Worm (Caenorhabditis elegans) whole organism, L2 larva: ENCODE measurements around the gene nspe-6.
A peak's percentile ranks its signal among the peaks of the same experiment; 100 is the strongest.

Experiments used
- C34F6.9 ChIP-seq: fragments of 150-350 bp; optimal IDR thresholded peaks from 2 replicates; lab custom pipeline; 2014; ENCODE audit warnings: missing biosample characterization, missing genetic modification characterization
- F13H6.1 ChIP-seq: sonication (generic microtip); optimal IDR thresholded peaks from 2 replicates; lab custom pipeline; 2016; ENCODE audit warnings: missing genetic modification characterization, missing compliant biosample characterization
- R02D3.7 ChIP-seq: fragments of 150-350 bp; optimal IDR thresholded peaks from 2 replicates; lab custom pipeline; 2014; ENCODE audit warnings: missing biosample characterization, missing genetic modification characterization
- Y55F3AM.14 ChIP-seq: fragments of 200-800 bp; sonication (Bioruptor generic); optimal IDR thresholded peaks from 2 replicates; lab custom pipeline; 2018; ENCODE audit warnings: mild to moderate bottlenecking, missing genetic modification characterization, missing compliant biosample characterization
- alr-1 ChIP-seq: fragments of 150-350 bp; optimal IDR thresholded peaks from 2 replicates; lab custom pipeline; 2014; ENCODE audit warnings: missing biosample characterization, missing genetic modification characterization
- blmp-1 ChIP-seq: sonication (generic microtip); optimal IDR thresholded peaks from 2 replicates; lab custom pipeline; 2017; ENCODE audit warnings: missing genetic modification characterization, mild to moderate bottlenecking, missing compliant biosample characterization, antibody characterized with exemption, moderate library complexity; ENCODE audit not compliant: insufficient read depth
- crh-2 ChIP-seq: sonication (generic microtip); optimal IDR thresholded peaks from 2 replicates; lab custom pipeline; 2017; ENCODE audit warnings: missing biosample characterization, missing genetic modification characterization
- dmd-4 ChIP-seq: sonication (generic microtip); optimal IDR thresholded peaks from 2 replicates; lab custom pipeline; 2017; ENCODE audit warnings: missing biosample characterization, missing genetic modification characterization
- elt-1 ChIP-seq: fragments of 150-350 bp; optimal IDR thresholded peaks from 2 replicates; lab custom pipeline; 2014; ENCODE audit warnings: missing biosample characterization, missing genetic modification characterization
- elt-3 ChIP-seq: sonication (generic microtip); optimal IDR thresholded peaks from 2 replicates; lab custom pipeline; 2017; ENCODE audit warnings: missing biosample characterization, missing genetic modification characterization
- fos-1 ChIP-seq: fragments of 150-350 bp; optimal IDR thresholded peaks from 2 replicates; lab custom pipeline; 2014; ENCODE audit warnings: missing biosample characterization, missing genetic modification characterization
- lin-11 ChIP-seq: fragments of 150-350 bp; sonication (generic microtip); optimal IDR thresholded peaks from 2 replicates; lab custom pipeline; 2014; ENCODE audit warnings: missing biosample characterization, missing genetic modification characterization, inconsistent platforms, mixed read lengths
- lin-13 ChIP-seq: fragments of 150-350 bp; optimal IDR thresholded peaks from 2 replicates; lab custom pipeline; 2014; ENCODE audit warnings: missing biosample characterization, missing genetic modification reagents, missing genetic modification characterization
- lin-39 ChIP-seq: fragments of 150-350 bp; optimal IDR thresholded peaks from 2 replicates; lab custom pipeline; 2014; ENCODE audit warnings: missing biosample characterization, missing genetic modification reagents, missing genetic modification characterization
- lsy-2 ChIP-seq, 2 experiments: fragments of 150-350 bp in 1 of 2; sonication (generic microtip) in 1 of 2; optimal IDR thresholded peaks; 2 replicates each; lab custom pipeline; 2014 to 2017; ENCODE audit warnings: missing biosample characterization in 2 of 2, missing genetic modification characterization in 2 of 2
- mab-5 ChIP-seq: fragments of 150-350 bp; optimal IDR thresholded peaks from 2 replicates; lab custom pipeline; 2014; ENCODE audit warnings: missing biosample characterization, missing genetic modification characterization
- mdl-1 ChIP-seq, 2 experiments: fragments of 150-350 bp in 1 of 2; sonication (generic microtip) in 1 of 2; optimal IDR thresholded peaks; 2 replicates each; lab custom pipeline; 2017; ENCODE audit warnings: missing biosample characterization in 2 of 2, missing genetic modification characterization in 2 of 2
- nhr-10 ChIP-seq: sonication (generic microtip); optimal IDR thresholded peaks from 2 replicates; lab custom pipeline; 2017; ENCODE audit warnings: missing biosample characterization, missing genetic modification characterization
- nhr-11 ChIP-seq: fragments of 150-350 bp; optimal IDR thresholded peaks from 2 replicates; lab custom pipeline; 2014; ENCODE audit warnings: missing biosample characterization, missing genetic modification characterization
- nhr-129 ChIP-seq: fragments of 150-350 bp; optimal IDR thresholded peaks from 2 replicates; lab custom pipeline; 2014; ENCODE audit warnings: missing biosample characterization, missing genetic modification characterization
- nhr-21 ChIP-seq: fragments of 150-350 bp; optimal IDR thresholded peaks from 2 replicates; lab custom pipeline; 2014; ENCODE audit warnings: missing biosample characterization, missing genetic modification characterization
- nhr-23 ChIP-seq: fragments of 150-350 bp; optimal IDR thresholded peaks from 2 replicates; lab custom pipeline; 2014; ENCODE audit warnings: missing biosample characterization, missing genetic modification reagents, missing genetic modification characterization
- nhr-25 ChIP-seq: fragments of 150-350 bp; sonication (generic microtip); optimal IDR thresholded peaks from 3 replicates; lab custom pipeline; 2014; ENCODE audit warnings: missing biosample characterization, missing genetic modification characterization
- nhr-6 ChIP-seq: fragments of 150-350 bp; optimal IDR thresholded peaks from 2 replicates; lab custom pipeline; 2014; ENCODE audit warnings: missing biosample characterization, missing genetic modification characterization
- nhr-77 ChIP-seq: fragments of 150-350 bp; optimal IDR thresholded peaks from 2 replicates; lab custom pipeline; 2014; ENCODE audit warnings: missing biosample characterization, missing genetic modification characterization
- peb-1 ChIP-seq: fragments of 150-350 bp; optimal IDR thresholded peaks from 2 replicates; lab custom pipeline; 2014; ENCODE audit warnings: missing biosample characterization, missing genetic modification characterization
- sem-4 ChIP-seq: fragments of 150-350 bp; optimal IDR thresholded peaks from 2 replicates; lab custom pipeline; 2014; ENCODE audit warnings: missing biosample characterization, missing genetic modification reagents, missing genetic modification characterization
- skn-1 ChIP-seq: sonication (generic microtip); optimal IDR thresholded peaks from 2 replicates; lab custom pipeline; 2017; ENCODE audit warnings: missing biosample characterization, missing genetic modification characterization
- sma-3 ChIP-seq: sonication (generic microtip); optimal IDR thresholded peaks from 2 replicates; lab custom pipeline; 2016; ENCODE audit warnings: missing genetic modification reagents, missing genetic modification characterization, missing compliant biosample characterization
- sma-9 ChIP-seq, 2 experiments: fragments of 150-350 bp in 1 of 2; sonication (generic microtip) in 1 of 2; optimal IDR thresholded peaks; 2 replicates each; lab custom pipeline; 2014 to 2016; ENCODE audit warnings: missing genetic modification characterization in 2 of 2, mild to moderate bottlenecking in 1 of 2, missing biosample characterization in 1 of 2, missing compliant biosample characterization in 1 of 2, missing genetic modification reagents in 1 of 2, moderate library complexity in 1 of 2
- unc-39 ChIP-seq: fragments of 150-350 bp; optimal IDR thresholded peaks from 2 replicates; lab custom pipeline; 2014; ENCODE audit warnings: missing biosample characterization, missing genetic modification characterization
- unc-55 ChIP-seq: fragments of 150-350 bp; sonication (generic microtip); optimal IDR thresholded peaks from 3 replicates; lab custom pipeline; 2014; ENCODE audit warnings: missing biosample characterization, missing genetic modification reagents, missing genetic modification characterization
- unc-62 ChIP-seq: fragments of 150-350 bp; optimal IDR thresholded peaks from 2 replicates; lab custom pipeline; 2014; ENCODE audit warnings: missing biosample characterization, missing genetic modification reagents, missing genetic modification characterization
- zag-1 ChIP-seq: fragments of 150-350 bp; optimal IDR thresholded peaks from 2 replicates; lab custom pipeline; 2014; ENCODE audit warnings: missing biosample characterization, missing genetic modification characterization
- ztf-11 ChIP-seq: sonication (generic microtip); optimal IDR thresholded peaks from 2 replicates; lab custom pipeline; 2017; ENCODE audit warnings: missing biosample characterization, missing genetic modification characterization

The nspe-6 gene

DNA sequence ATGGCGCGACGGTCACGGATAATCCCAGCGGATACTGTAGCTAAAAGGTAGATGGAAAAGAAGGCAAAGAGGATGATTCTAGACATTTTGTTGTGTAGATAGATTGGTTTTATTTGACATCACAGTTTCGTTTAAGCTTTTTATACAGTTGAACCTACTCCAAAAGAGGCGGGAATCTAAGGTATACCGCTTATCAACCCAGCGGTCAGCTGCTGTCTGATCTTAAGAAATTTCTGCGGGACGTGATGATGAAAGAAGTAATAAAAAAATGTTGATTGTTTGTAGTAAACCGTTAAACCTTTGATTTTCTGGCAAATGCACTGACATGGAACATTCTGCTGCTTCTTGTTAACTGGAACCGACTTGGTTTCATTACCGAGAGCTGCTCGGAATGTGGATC is at the start of gene nspe-6:
Gene nspe-6, minus strand, starts transcription at position 101 of the 400 bp plus-strand sequence.
- TF ChIP-seq alr-1 (tag; lab: Kevin White, UChicago) (no peak), skn-1 (no peak), lin-11 (tag; lab: Kevin White, UChicago) (no peak), peb-1 (no peak), nhr-11 (tag; lab: Kevin White, UChicago) (no peak), crh-2 (tag; lab: Kevin White, UChicago) (no peak), F13H6.1 (no peak), elt-3 (tag; lab: Kevin White, UChicago) (no peak), lin-39 (tag; lab: Kevin White, UChicago) (no peak), mdl-1 (tag; optimal IDR thresholded peaks at IDR 0.05; lab: Kevin White, UChicago) (no peak), nhr-10 (tag; lab: Kevin White, UChicago) (no peak), Y55F3AM.14 (GFP tag; lab: Kevin White, UChicago) (no peak), nhr-77 (tag; lab: Kevin White, UChicago) (no peak), unc-39 (tag; lab: Kevin White, UChicago) (no peak), ztf-11 (tag; lab: Kevin White, UChicago) (no peak), sma-9 (GFP tag; optimal IDR thresholded peaks at IDR 0.05; lab: Kevin White, UChicago) (no peak), sma-9 (tag; optimal IDR thresholded peaks at IDR 0.05; lab: Kevin White, UChicago) (no peak), sma-3 (no peak)

DNA sequence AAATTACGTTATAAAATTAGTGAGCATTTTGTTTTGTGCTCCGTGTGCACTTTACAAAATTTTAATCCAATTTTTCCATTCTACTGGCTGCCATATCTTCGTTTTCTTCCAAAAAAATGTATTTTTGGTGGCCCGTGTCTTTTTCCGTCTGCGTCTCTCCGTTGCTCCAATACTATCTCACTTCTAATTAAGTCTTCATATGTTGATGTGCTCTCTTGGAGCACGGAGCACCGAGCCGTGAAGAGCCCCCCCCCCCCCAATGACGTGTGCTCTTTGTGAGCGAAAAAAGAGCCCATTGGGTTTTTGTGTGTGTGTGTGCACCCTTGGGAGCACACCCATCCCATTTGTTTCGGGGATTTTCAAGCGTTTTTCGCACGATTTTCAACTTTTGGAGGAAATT is 49.0 kb upstream of the nspe-6 start:
- no peak for TF ChIP-seq blmp-1 (tag; lab: Kevin White, UChicago)
- TF ChIP-seq nhr-25 (tag; lab: Kevin White, UChicago) = no peak
- no peak for TF ChIP-seq alr-1 (tag; lab: Kevin White, UChicago)
- TF ChIP-seq nhr-77 (tag; lab: Kevin White, UChicago) = no peak
- no peak for TF ChIP-seq peb-1
- TF ChIP-seq R02D3.7 (tag; lab: Kevin White, UChicago) = no peak
- TF ChIP-seq dmd-4 (tag; lab: Kevin White, UChicago) = no peak
- peak; percentile 35 for TF ChIP-seq zag-1 (tag; lab: Kevin White, UChicago)
- TF ChIP-seq Y55F3AM.14 (GFP tag; lab: Kevin White, UChicago) = no peak
- TF ChIP-seq crh-2 (tag; lab: Kevin White, UChicago) = no peak
- TF ChIP-seq sma-9 (GFP tag; optimal IDR thresholded peaks at IDR 0.05; lab: Kevin White, UChicago) = peak; percentile 30
- no peak for TF ChIP-seq sma-9 (tag; optimal IDR thresholded peaks at IDR 0.05; lab: Kevin White, UChicago)

- no peak for TF ChIP-seq nhr-23 (tag; lab: Kevin White, UChicago)
- peak in 1 of 2 experiments; percentile 43 for TF ChIP-seq lsy-2 (tag; optimal IDR thresholded peaks at IDR 0.05; lab: Kevin White, UChicago)
- TF ChIP-seq ztf-11 (tag; lab: Kevin White, UChicago) = no peak
- peak; percentile 47 for TF ChIP-seq zag-1 (tag; lab: Kevin White, UChicago)
- TF ChIP-seq unc-62 (GFP tag; lab: Kevin White, UChicago) = no peak
- no peak for TF ChIP-seq sma-3
- TF ChIP-seq mab-5 = no peak
- no peak for TF ChIP-seq alr-1 (tag; lab: Kevin White, UChicago)
- no peak for TF ChIP-seq nhr-21
- no peak for TF ChIP-seq lin-13
- no peak for TF ChIP-seq mdl-1 (tag; optimal IDR thresholded peaks at IDR 0.05; lab: Kevin White, UChicago)
- peak; percentile 27 for TF ChIP-seq unc-55 (GFP tag; lab: Kevin White, UChicago)
- TF ChIP-seq sem-4 = no peak
- TF ChIP-seq dmd-4 (tag; lab: Kevin White, UChicago) = no peak
- no peak for TF ChIP-seq fos-1 (tag; lab: Kevin White, UChicago)
- no peak for TF ChIP-seq blmp-1 (tag; lab: Kevin White, UChicago)
Measured at ce11 chrII:12661930-12662329, 45.9 kb upstream of the nspe-6 start.

DNA sequence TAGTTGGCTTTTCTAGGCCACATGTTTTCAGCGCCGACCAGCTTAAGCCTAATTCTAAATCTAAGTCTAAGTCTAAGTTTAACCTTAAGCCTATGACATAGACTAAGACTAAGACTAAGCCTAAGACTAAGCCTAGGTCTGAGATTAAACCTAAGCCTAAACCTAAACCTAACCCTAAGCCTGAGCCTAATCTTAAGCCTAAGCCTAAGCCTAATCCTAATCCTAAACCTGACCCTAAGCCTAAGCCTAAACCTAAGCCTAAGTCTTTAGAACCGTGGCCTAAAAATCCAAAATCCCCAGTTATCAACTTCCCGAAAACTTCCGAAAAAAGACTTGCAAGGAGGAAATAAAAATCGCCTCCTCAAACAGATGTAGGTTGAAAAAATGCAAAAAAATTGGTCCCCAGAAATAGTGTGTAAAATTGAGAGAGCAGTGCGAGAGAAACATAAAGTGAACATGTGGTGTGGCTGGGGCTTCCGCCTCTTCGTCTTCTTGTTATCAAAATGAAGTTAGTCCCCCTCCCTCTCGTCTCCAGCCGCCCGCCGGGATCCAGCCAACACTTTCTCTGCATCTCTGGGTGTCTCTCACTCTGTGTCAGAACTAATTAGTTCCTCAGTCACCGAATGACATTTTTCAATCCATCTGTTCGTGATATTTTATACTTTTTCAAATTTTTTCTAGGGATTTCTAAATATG is 43.8 kb upstream of the nspe-6 start:
- TF ChIP-seq nhr-129 (tag; lab: Kevin White, UChicago) (peak; percentile 35), C34F6.9 (tag; lab: Kevin White, UChicago) (peak; percentile 59), mdl-1 (tag; optimal IDR thresholded peaks at IDR 0.05; lab: Kevin White, UChicago) (peak in 1 of 2 experiments; percentile 16), lsy-2 (tag; optimal IDR thresholded peaks at IDR 0.05; lab: Kevin White, UChicago) (peak in 1 of 2 experiments; percentile 48), elt-1 (tag; lab: Kevin White, UChicago) (no peak), sem-4 (peak; percentile 69), nhr-6 (no peak), F13H6.1 (peak; percentile 49), unc-55 (GFP tag; lab: Kevin White, UChicago) (peak; percentile 45), sma-9 (GFP tag; optimal IDR thresholded peaks at IDR 0.05; lab: Kevin White, UChicago) (peak; percentile 56), sma-9 (tag; optimal IDR thresholded peaks at IDR 0.05; lab: Kevin White, UChicago) (no peak)
- TF ChIP-seq, all 48 proteins: peak for 8
